Fruit fly (Drosophila melanogaster) whole organism, prepupa: Measurements from ENCODE around the gene TfIIA-S.
A peak's percentile ranks its signal among the peaks of the same experiment; 100 is the strongest.

Experiments
- Blimp-1 ChIP-seq: fragments of 200-800 bp; sonication (Bioruptor generic); optimal IDR thresholded peaks from 3 replicates; lab custom pipeline; 2017; ENCODE audit warnings: missing biosample characterization, missing genetic modification characterization, mild to moderate bottlenecking, moderate library complexity, missing genetic modification reagents
- CG10631 ChIP-seq: fragments of 200-800 bp; sonication (Bioruptor generic); optimal IDR thresholded peaks from 2 replicates; lab custom pipeline; 2016; ENCODE audit warnings: missing biosample characterization, missing genetic modification characterization
- CG10669 ChIP-seq: fragments of 200-800 bp; sonication (Bioruptor generic); optimal IDR thresholded peaks from 3 replicates; lab custom pipeline; 2018; ENCODE audit warnings: missing biosample characterization, mild to moderate bottlenecking, missing genetic modification characterization, moderate library complexity
- CG11294 ChIP-seq: fragments of 200-800 bp; sonication (Bioruptor generic); IDR thresholded peaks from 2 replicates; pipeline ENCODE4 v1.3.6; 2022; ENCODE audit warnings: missing biosample characterization, missing genetic modification characterization
- CG11762 ChIP-seq: fragments of 200-800 bp; sonication (Bioruptor generic); optimal IDR thresholded peaks from 3 replicates; lab custom pipeline; 2016; ENCODE audit warnings: missing biosample characterization, missing genetic modification characterization; ENCODE audit not compliant: insufficient read depth
- CG11902 ChIP-seq: fragments of 200-800 bp; sonication (Bioruptor generic); optimal IDR thresholded peaks from 3 replicates; lab custom pipeline; 2016; ENCODE audit warnings: missing biosample characterization, missing genetic modification characterization
- CG15336 ChIP-seq: fragments of 200-800 bp; sonication (Bioruptor generic); IDR thresholded peaks from 2 replicates; pipeline ENCODE4 v1.3.6; 2022; ENCODE audit warnings: missing biosample characterization, missing genetic modification characterization
- CG1621 ChIP-seq: fragments of 200-800 bp; sonication (Bioruptor generic); optimal IDR thresholded peaks from 3 replicates; lab custom pipeline; 2018; ENCODE audit warnings: missing biosample characterization, mild to moderate bottlenecking, missing genetic modification characterization
- CG16779 ChIP-seq: fragments of 200-800 bp; sonication (Bioruptor generic); optimal IDR thresholded peaks from 3 replicates; lab custom pipeline; 2017; ENCODE audit warnings: missing biosample characterization, mild to moderate bottlenecking, missing genetic modification characterization
- CG3032 ChIP-seq: fragments of 200-800 bp; optimal IDR thresholded peaks from 2 replicates; lab custom pipeline; 2019; ENCODE audit warnings: missing biosample characterization, mild to moderate bottlenecking, missing genetic modification characterization, moderate library complexity
- CG31627 ChIP-seq: fragments of 200-800 bp; sonication (Bioruptor generic); optimal IDR thresholded peaks from 3 replicates; lab custom pipeline; 2016; ENCODE audit warnings: missing biosample characterization, missing genetic modification characterization
- CG32006 ChIP-seq: fragments of 200-800 bp; sonication (Bioruptor generic); optimal IDR thresholded peaks from 3 replicates; lab custom pipeline; 2017; ENCODE audit warnings: missing biosample characterization, mild to moderate bottlenecking, missing genetic modification characterization
- CG34406 ChIP-seq: fragments of 200-800 bp; sonication (Bioruptor generic); optimal IDR thresholded peaks from 3 replicates; lab custom pipeline; 2016; ENCODE audit warnings: missing biosample characterization, missing genetic modification characterization
- CG3919 ChIP-seq: fragments of 200-800 bp; sonication (Bioruptor generic); optimal IDR thresholded peaks from 3 replicates; lab custom pipeline; 2016; ENCODE audit warnings: missing biosample characterization, missing genetic modification characterization
- CG4318 ChIP-seq: fragments of 200-800 bp; sonication (Bioruptor generic); optimal IDR thresholded peaks from 3 replicates; lab custom pipeline; 2017; ENCODE audit warnings: missing biosample characterization, mild to moderate bottlenecking, missing genetic modification characterization
- CG6163 ChIP-seq: fragments of 200-800 bp; sonication (Bioruptor generic); IDR thresholded peaks from 3 replicates; pipeline ENCODE4 v1.3.6; 2022; ENCODE audit warnings: missing biosample characterization, missing genetic modification characterization
- CG6276 ChIP-seq: fragments of 200-800 bp; sonication (Bioruptor generic); optimal IDR thresholded peaks from 2 replicates; lab custom pipeline; 2017; ENCODE audit warnings: missing biosample characterization, mild to moderate bottlenecking, missing genetic modification characterization
- CG6792 ChIP-seq: fragments of 200-800 bp; sonication (Bioruptor generic); optimal IDR thresholded peaks from 3 replicates; lab custom pipeline; 2016; ENCODE audit warnings: missing biosample characterization, missing genetic modification characterization
- CG6808 ChIP-seq: fragments of 200-800 bp; sonication (Bioruptor generic); optimal IDR thresholded peaks from 3 replicates; lab custom pipeline; 2017; ENCODE audit warnings: missing biosample characterization, missing genetic modification characterization, mild to moderate bottlenecking, moderate library complexity, missing genetic modification reagents
- CG6854 ChIP-seq: fragments of 200-800 bp; sonication (Bioruptor generic); optimal IDR thresholded peaks from 2 replicates; lab custom pipeline; 2017; ENCODE audit warnings: missing biosample characterization, mild to moderate bottlenecking, missing genetic modification characterization
- CG8119 ChIP-seq: fragments of 200-800 bp; sonication (Bioruptor generic); IDR thresholded peaks from 3 replicates; pipeline ENCODE4 v1.3.6; 2022; ENCODE audit warnings: missing biosample characterization, missing genetic modification characterization
- CG8319 ChIP-seq: fragments of 200-800 bp; sonication (Bioruptor generic); optimal IDR thresholded peaks from 3 replicates; lab custom pipeline; 2016; ENCODE audit warnings: missing biosample characterization, missing genetic modification characterization
- CG8632 ChIP-seq: fragments of 200-800 bp; sonication (Bioruptor generic); optimal IDR thresholded peaks from 3 replicates; lab custom pipeline; 2016; ENCODE audit warnings: missing biosample characterization, missing genetic modification characterization
- CG9139 ChIP-seq: fragments of 200-800 bp; sonication (Bioruptor generic); optimal IDR thresholded peaks from 3 replicates; lab custom pipeline; 2017; ENCODE audit warnings: missing biosample characterization, mild to moderate bottlenecking, missing genetic modification characterization
- Eip93F ChIP-seq: fragments of 200-800 bp; sonication (Bioruptor generic); optimal IDR thresholded peaks from 2 replicates; lab custom pipeline; 2016; ENCODE audit warnings: missing biosample characterization, mild to moderate bottlenecking, missing genetic modification characterization
- Ets96B ChIP-seq: fragments of 200-800 bp; optimal IDR thresholded peaks from 2 replicates; lab custom pipeline; 2019; ENCODE audit warnings: missing biosample characterization, mild to moderate bottlenecking, missing genetic modification characterization, moderate library complexity
- Gug ChIP-seq: fragments of 200-800 bp; sonication (Bioruptor generic); IDR thresholded peaks from 2 replicates; pipeline ENCODE4 v1.3.6; 2022; ENCODE audit warnings: missing biosample characterization, missing genetic modification characterization
- Hr38 ChIP-seq: sonication (Bioruptor generic); optimal IDR thresholded peaks from 2 replicates; lab custom pipeline; 2016; ENCODE audit warnings: missing biosample characterization, missing genetic modification characterization
- Hr39 ChIP-seq: fragments of 200-800 bp; sonication (Bioruptor generic); optimal IDR thresholded peaks from 2 replicates; lab custom pipeline; 2016; ENCODE audit warnings: missing biosample characterization, missing genetic modification characterization
- Hr4 ChIP-seq: fragments of 200-800 bp; sonication (Bioruptor generic); optimal IDR thresholded peaks from 3 replicates; lab custom pipeline; 2016; ENCODE audit warnings: missing biosample characterization, missing genetic modification characterization
- Lpt ChIP-seq: fragments of 200-800 bp; sonication (Bioruptor generic); optimal IDR thresholded peaks from 3 replicates; lab custom pipeline; 2016; ENCODE audit warnings: missing biosample characterization, missing genetic modification characterization
- Met ChIP-seq: fragments of 200-800 bp; sonication (Bioruptor generic); optimal IDR thresholded peaks from 3 replicates; lab custom pipeline; 2016; ENCODE audit warnings: missing biosample characterization, missing genetic modification characterization
- OdsH ChIP-seq: fragments of 200-800 bp; sonication (Bioruptor generic); optimal IDR thresholded peaks from 3 replicates; lab custom pipeline; 2016; ENCODE audit warnings: missing biosample characterization, missing genetic modification characterization
- Sox102F ChIP-seq: fragments of 200-800 bp; sonication (Bioruptor generic); optimal IDR thresholded peaks from 2 replicates; lab custom pipeline; 2016; ENCODE audit warnings: missing biosample characterization, mild to moderate bottlenecking, missing genetic modification characterization
- Sox14 ChIP-seq: fragments of 200-800 bp; sonication (Bioruptor generic); optimal IDR thresholded peaks from 3 replicates; lab custom pipeline; 2016; ENCODE audit warnings: missing biosample characterization, missing genetic modification characterization
- Sox15 ChIP-seq: fragments of 200-800 bp; sonication (Bioruptor generic); optimal IDR thresholded peaks from 3 replicates; lab custom pipeline; 2016; ENCODE audit warnings: missing biosample characterization, missing genetic modification characterization
- achi ChIP-seq: fragments of 200-800 bp; sonication (Bioruptor generic); optimal IDR thresholded peaks from 3 replicates; lab custom pipeline; 2016; ENCODE audit warnings: missing biosample characterization, missing genetic modification characterization
- acj6 ChIP-seq: fragments of 200-800 bp; sonication (Bioruptor generic); optimal IDR thresholded peaks from 3 replicates; lab custom pipeline; 2016; ENCODE audit warnings: missing biosample characterization, missing genetic modification characterization
- cyc ChIP-seq: fragments of 200-800 bp; sonication (Bioruptor generic); optimal IDR thresholded peaks from 3 replicates; lab custom pipeline; 2016; ENCODE audit warnings: missing biosample characterization, missing genetic modification characterization
- dac ChIP-seq: fragments of 200-800 bp; sonication (Bioruptor generic); optimal IDR thresholded peaks from 2 replicates; lab custom pipeline; 2017; ENCODE audit warnings: missing biosample characterization, mild to moderate bottlenecking, missing genetic modification characterization
- dsx ChIP-seq: fragments of 200-800 bp; optimal IDR thresholded peaks from 3 replicates; lab custom pipeline; 2019; ENCODE audit warnings: missing biosample characterization, mild to moderate bottlenecking, missing genetic modification characterization, moderate library complexity; ENCODE audit not compliant: poor library complexity, severe bottlenecking
- eg ChIP-seq: fragments of 200-800 bp; sonication (Bioruptor generic); IDR thresholded peaks from 3 replicates; pipeline ENCODE4 v1.3.6; 2022; ENCODE audit warnings: missing biosample characterization, missing genetic modification characterization
- esn ChIP-seq: fragments of 200-800 bp; sonication (Bioruptor generic); optimal IDR thresholded peaks from 2 replicates; lab custom pipeline; 2016; ENCODE audit warnings: missing biosample characterization, mild to moderate bottlenecking, missing genetic modification characterization, moderate library complexity
- fd59A ChIP-seq: fragments of 200-800 bp; sonication (Bioruptor generic); optimal IDR thresholded peaks from 2 replicates; lab custom pipeline; 2017; ENCODE audit warnings: missing biosample characterization, mild to moderate bottlenecking, missing genetic modification characterization, missing genetic modification reagents
- fd85E ChIP-seq: fragments of 200-800 bp; sonication (Bioruptor generic); optimal IDR thresholded peaks from 3 replicates; lab custom pipeline; 2016; ENCODE audit warnings: missing biosample characterization, missing genetic modification characterization
- lz ChIP-seq: fragments of 200-800 bp; sonication (Bioruptor generic); optimal IDR thresholded peaks from 3 replicates; lab custom pipeline; 2016; ENCODE audit warnings: missing biosample characterization, missing genetic modification characterization
- pdm3 ChIP-seq: fragments of 200-800 bp; sonication (Bioruptor generic); optimal IDR thresholded peaks from 3 replicates; lab custom pipeline; 2016; ENCODE audit warnings: missing biosample characterization, missing genetic modification characterization
- salr ChIP-seq, 2 experiments: fragments of 200-800 bp; sonication (Bioruptor generic); optimal IDR thresholded peaks; 3 replicates each; lab custom pipeline; 2016 to 2018; ENCODE audit warnings: missing biosample characterization in 2 of 2, missing genetic modification characterization in 2 of 2, mild to moderate bottlenecking in 1 of 2
- spab ChIP-seq: fragments of 200-800 bp; sonication (Bioruptor generic); optimal IDR thresholded peaks from 2 replicates; lab custom pipeline; 2017; ENCODE audit warnings: missing biosample characterization, mild to moderate bottlenecking, missing genetic modification characterization, missing genetic modification reagents
- ss ChIP-seq, 2 experiments: fragments of 200-800 bp; sonication (Bioruptor generic); optimal IDR thresholded peaks; 2 replicates in 1 of 2; 3 replicates in 1 of 2; lab custom pipeline; 2017 to 2018; ENCODE audit warnings: mild to moderate bottlenecking in 2 of 2, missing biosample characterization in 2 of 2, missing genetic modification characterization in 2 of 2, moderate library complexity in 1 of 2
- svp ChIP-seq: fragments of 200-800 bp; sonication (Bioruptor generic); peaks from one replicate; lab custom pipeline; 2016; ENCODE audit warnings: missing biosample characterization, missing genetic modification characterization
- vri ChIP-seq: fragments of 200-800 bp; sonication (Bioruptor generic); optimal IDR thresholded peaks from 3 replicates; lab custom pipeline; 2016; ENCODE audit warnings: missing biosample characterization, mild to moderate bottlenecking, missing genetic modification characterization

Gene TfIIA-S

dm6 chr3R:23887096-23887421 lies 3.8 kb downstream of the TfIIA-S start:
- TF ChIP-seq Hr38 (GFP tag; lab: Kevin White, UChicago) (no peak), Gug (peak; percentile 97), CG6854 (peak; percentile 55), CG6792 (GFP tag; lab: Kevin White, UChicago) (peak; percentile 89), CG11902 (GFP tag; lab: Kevin White, UChicago) (peak; percentile 75), CG32006 (GFP tag; lab: Kevin White, UChicago) (peak; percentile 95), dsx (GFP tag; lab: Kevin White, UChicago) (peak; percentile 100), CG3919 (GFP tag; lab: Kevin White, UChicago) (peak; percentile 93), CG34406 (GFP tag; lab: Kevin White, UChicago) (peak; percentile 86), CG8119 (peak; percentile 98), Sox102F (peak; percentile 86), OdsH (GFP tag; lab: Kevin White, UChicago) (peak; percentile 95), Sox14 (GFP tag; lab: Kevin White, UChicago) (peak; percentile 88), CG31627 (GFP tag; lab: Kevin White, UChicago) (peak; percentile 81), CG15336 (GFP tag; lab: Robert Waterston, UW) (peak; percentile 98), ss (GFP tag; optimal IDR thresholded peaks at IDR 0.05; lab: Kevin White, UChicago) (peak; percentile 88 to 94), Blimp-1 (GFP tag; lab: Kevin White, UChicago) (peak; percentile 81), Ets96B (tag; lab: Kevin White, UChicago) (peak; percentile 94), CG11294 (GFP tag; lab: Robert Waterston, UW) (peak; percentile 96), CG9139 (GFP tag; lab: Kevin White, UChicago) (peak; percentile 92), dac (GFP tag; lab: Kevin White, UChicago) (peak; percentile 84), CG6163 (GFP tag; lab: Robert Waterston, UW) (peak; percentile 98), Hr4 (peak; percentile 90), CG1621 (tag; lab: Kevin White, UChicago) (peak; percentile 86), CG8632 (GFP tag; lab: Kevin White, UChicago) (peak; percentile 88), fd85E (GFP tag; lab: Kevin White, UChicago) (peak; percentile 28), esn (GFP tag; lab: Kevin White, UChicago) (peak; percentile 91), pdm3 (peak; percentile 91), CG3032 (peak; percentile 95), lz (peak; percentile 83), svp (GFP tag; lab: Kevin White, UChicago) (peak; percentile 94), vri (GFP tag; lab: Kevin White, UChicago) (peak; percentile 67), Met (peak; percentile 89), CG10669 (GFP tag; lab: Kevin White, UChicago) (peak; percentile 91), CG6276 (GFP tag; lab: Kevin White, UChicago) (peak; percentile 96), Sox15 (GFP tag; lab: Kevin White, UChicago) (peak; percentile 72), Lpt (GFP tag; lab: Kevin White, UChicago) (peak; percentile 95), acj6 (peak; percentile 95), Hr39 (GFP tag; lab: Kevin White, UChicago) (peak; percentile 76), achi (GFP tag; lab: Kevin White, UChicago) (peak; percentile 94), Eip93F (peak; percentile 91), CG4318 (GFP tag; lab: Kevin White, UChicago) (peak; percentile 92), spab (GFP tag; lab: Kevin White, UChicago) (peak; percentile 92), CG11762 (peak; percentile 86), eg (GFP tag; lab: Robert Waterston, UW) (peak; percentile 98), cyc (GFP tag; lab: Kevin White, UChicago) (peak; percentile 90), salr (GFP tag; optimal IDR thresholded peaks at IDR 0.05; lab: Kevin White, UChicago) (peak; percentile 77 to 92), CG10631 (GFP tag; lab: Kevin White, UChicago) (peak; percentile 96), fd59A (peak; percentile 85), CG6808 (peak; percentile 91), CG16779 (tag; lab: Kevin White, UChicago) (peak; percentile 90), CG8319 (GFP tag; lab: Kevin White, UChicago) (peak; percentile 78)
